Fruit fly (Drosophila melanogaster): ENCODE measurements around the gene Mcm6.

The Mcm6 gene

dm6 chrX:6706570-6707306 lies 32.6 kb downstream of the Mcm6 start:
- TF ChIP-seq B-H2 (GFP tag; optimal IDR thresholded peaks at IDR 0.05), result no peak
- no peak for TF ChIP-seq Dfd (GFP tag; optimal IDR thresholded peaks at IDR 0.05)
- TF ChIP-seq lilli (GFP tag; optimal IDR thresholded peaks at IDR 0.05), result no peak
- TF ChIP-seq CG15514 (GFP tag; optimal IDR thresholded peaks at IDR 0.05), result peak; percentile 24
- no peak for TF ChIP-seq bcd (GFP tag; optimal IDR thresholded peaks at IDR 0.05)
- TF ChIP-seq bowl (GFP tag; IDR thresholded peaks at IDR 0.05), result no peak
- peak; percentile 97 for TF ChIP-seq CG5180 (GFP tag; optimal IDR thresholded peaks at IDR 0.05)
- TF ChIP-seq CG15479 (GFP tag; optimal IDR thresholded peaks at IDR 0.05), result no peak
- TF ChIP-seq ATbp (GFP tag; optimal IDR thresholded peaks at IDR 0.05), result peak; percentile 8
- TF ChIP-seq Xrp1 (GFP tag; IDR thresholded peaks at IDR 0.05), result no peak
- no peak for TF ChIP-seq Mes4 (GFP tag; optimal IDR thresholded peaks at IDR 0.05)
- TF ChIP-seq Deaf1 (tag; optimal IDR thresholded peaks at IDR 0.05), result peak; percentile 89
- no peak for TF ChIP-seq CG8290 (GFP tag; optimal IDR thresholded peaks at IDR 0.05)
- peak in 1 of 2 experiments; percentile 32 for TF ChIP-seq CG8290 (tag; optimal IDR thresholded peaks at IDR 0.05)
- TF ChIP-seq crol (GFP tag; IDR thresholded peaks at IDR 0.05), result peak; percentile 74
- no peak for TF ChIP-seq luna (GFP tag; optimal IDR thresholded peaks at IDR 0.05)
- no peak for TF ChIP-seq vnd (GFP tag; IDR thresholded peaks at IDR 0.05; ENCODE audit: partially characterized antibody)
- no peak for TF ChIP-seq klu (GFP tag; IDR thresholded peaks at IDR 0.05)
- no peak for TF ChIP-seq CG16813 (GFP tag; IDR thresholded peaks at IDR 0.05; ENCODE audit: partially characterized antibody)
- TF ChIP-seq CG10366 (GFP tag; IDR thresholded peaks at IDR 0.05), result no peak
- TF ChIP-seq Med (GFP tag), result peak; percentile 6
- TF ChIP-seq CG6654 (GFP tag; optimal IDR thresholded peaks at IDR 0.05), result no peak
- TF ChIP-seq CG1603 (tag; optimal IDR thresholded peaks at IDR 0.05), result peak; percentile 6
- no peak for TF ChIP-seq CG3281 (GFP tag; optimal IDR thresholded peaks at IDR 0.05)
- TF ChIP-seq Stat92E (GFP tag; optimal IDR thresholded peaks at IDR 0.05), result no peak
- TF ChIP-seq CG8388 (GFP tag; optimal IDR thresholded peaks at IDR 0.05), result peak; percentile 83
- TF ChIP-seq ap (GFP tag; IDR thresholded peaks at IDR 0.05), result no peak
- no peak for TF ChIP-seq CG9727 (GFP tag; optimal IDR thresholded peaks at IDR 0.05)
- no peak for TF ChIP-seq CG9817 (tag; optimal IDR thresholded peaks at IDR 0.05)
- TF ChIP-seq Gug (GFP tag; IDR thresholded peaks at IDR 0.05), result no peak
- TF ChIP-seq psq (GFP tag; optimal IDR thresholded peaks at IDR 0.05), result peak; percentile 31
- TF ChIP-seq CG14050 (GFP tag; IDR thresholded peaks at IDR 0.05), result no peak
- no peak for TF ChIP-seq Rx (GFP tag; IDR thresholded peaks at IDR 0.05)
- no peak for TF ChIP-seq CG30020 (tag; optimal IDR thresholded peaks at IDR 0.05)
- TF ChIP-seq CG12236 (GFP tag; optimal IDR thresholded peaks at IDR 0.05), result no peak
- no peak for TF ChIP-seq CG8281 (tag; optimal IDR thresholded peaks at IDR 0.05)
- TF ChIP-seq odd (GFP tag; optimal IDR thresholded peaks at IDR 0.05), result no peak
- peak; percentile 27 for TF ChIP-seq Hmr (GFP tag; optimal IDR thresholded peaks at IDR 0.05)
- TF ChIP-seq D (optimal IDR thresholded peaks at IDR 0.05), result no peak
- no peak for TF ChIP-seq D (GFP tag; optimal IDR thresholded peaks at IDR 0.05)
- no peak for TF ChIP-seq CG3995 (GFP tag; optimal IDR thresholded peaks at IDR 0.05)
- peak; percentile 44; the same call in 1 of the 3 replicates for TF ChIP-seq CG2199 (GFP tag; IDR thresholded peaks at IDR 0.05)
- TF ChIP-seq CG6791 (GFP tag; IDR thresholded peaks at IDR 0.05; ENCODE audit: partially characterized antibody), result no peak
- TF ChIP-seq CG2889 (GFP tag; IDR thresholded peaks at IDR 0.05), result no peak
- TF ChIP-seq CG31365 (tag; optimal IDR thresholded peaks at IDR 0.05), result no peak
- TF ChIP-seq twi (tag; optimal IDR thresholded peaks at IDR 0.05), result peak; percentile 34
- peak; percentile 52 for TF ChIP-seq CG13894 (tag; optimal IDR thresholded peaks at IDR 0.05)
- peak; percentile 59 for TF ChIP-seq mirr (GFP tag; optimal IDR thresholded peaks at IDR 0.05)
- no peak for TF ChIP-seq gro (GFP tag; optimal IDR thresholded peaks at IDR 0.05)
- TF ChIP-seq kni (GFP tag; optimal IDR thresholded peaks at IDR 0.05), result peak; percentile 39
